Fruit fly (Drosophila melanogaster): ENCODE results near the gene CG42717.
A peak's percentile ranks its signal among the peaks of the same experiment; 100 is the strongest.

Gene CG42717

dm6 chr3L:16013198-16013982 lies 19.6 kb downstream of the CG42717 start (continued):
- TF ChIP-seq CG5180 (GFP tag; optimal IDR thresholded peaks at IDR 0.05) (no peak), Xrp1 (GFP tag; IDR thresholded peaks at IDR 0.05) (0 out of 2 replicates have a peak, but pooled peaks have one; percentile 13), Fer1 (GFP tag; optimal IDR thresholded peaks at IDR 0.05) (no peak), Hmr (GFP tag; optimal IDR thresholded peaks at IDR 0.05) (no peak), Vsx1 (GFP tag; optimal IDR thresholded peaks at IDR 0.05) (peak; percentile 25), phol (tag; optimal IDR thresholded peaks at IDR 0.05) (peak; percentile 43), cas (GFP tag; IDR thresholded peaks at IDR 0.05) (no peak), pnt (GFP tag; optimal IDR thresholded peaks at IDR 0.05) (no peak), CG7839 (tag; optimal IDR thresholded peaks at IDR 0.05) (peak; percentile 29), CG10654 (GFP tag; optimal IDR thresholded peaks at IDR 0.05) (no peak), gro (GFP tag; optimal IDR thresholded peaks at IDR 0.05) (peak; percentile 9), CG11504 (tag; optimal IDR thresholded peaks at IDR 0.05) (peak; percentile 68), D19A (tag; optimal IDR thresholded peaks at IDR 0.05) (peak; percentile 10), Dip2 (GFP tag; IDR thresholded peaks at IDR 0.05) (no peak), CG2712 (tag; optimal IDR thresholded peaks at IDR 0.05) (peak; percentile 70), ab (GFP tag; optimal IDR thresholded peaks at IDR 0.05) (no peak), CG7372 (GFP tag; IDR thresholded peaks at IDR 0.05) (no peak), CHES-1-like (GFP tag; optimal IDR thresholded peaks at IDR 0.05) (no peak), CG2199 (GFP tag; IDR thresholded peaks at IDR 0.05) (no peak), grau (tag; optimal IDR thresholded peaks at IDR 0.05) (peak; percentile 39)

- TF ChIP-seq Aef1 (GFP tag; IDR thresholded peaks at IDR 0.05) (no peak), gsb-n (tag; optimal IDR thresholded peaks at IDR 0.05) (peak; percentile 42), pros (GFP tag; optimal IDR thresholded peaks at IDR 0.05) (peak; percentile 12), prd (optimal IDR thresholded peaks at IDR 0.05) (no peak), prd (GFP tag; IDR thresholded peaks at IDR 0.05) (peak; percentile 63; the same call in 2 of the 3 replicates), zen (tag; optimal IDR thresholded peaks at IDR 0.05) (peak; percentile 95), seq (GFP tag; IDR thresholded peaks at IDR 0.05) (no peak), CG4707 (GFP tag; optimal IDR thresholded peaks at IDR 0.05) (peak; percentile 13), trem (tag; optimal IDR thresholded peaks at IDR 0.05) (no peak), kni (GFP tag; optimal IDR thresholded peaks at IDR 0.05) (peak; percentile 61), CG8290 (GFP tag; optimal IDR thresholded peaks at IDR 0.05) (peak; percentile 4), CG8290 (tag; optimal IDR thresholded peaks at IDR 0.05) (no peak), D (optimal IDR thresholded peaks at IDR 0.05) (peak; percentile 75), D (GFP tag; optimal IDR thresholded peaks at IDR 0.05) (no peak), Opbp (GFP tag; IDR thresholded peaks at IDR 0.05; ENCODE audit: partially characterized antibody) (0 out of 3 replicates have a peak, but pooled peaks have one; percentile 30), twi (tag; optimal IDR thresholded peaks at IDR 0.05) (peak; percentile 16), pan (optimal IDR thresholded peaks at IDR 0.05) (peak in 1 of 2 experiments; percentile 67), pan (GFP tag; optimal IDR thresholded peaks at IDR 0.05 in 1 of 2, IDR thresholded peaks at IDR 0.05 in 1 of 2) (peak in 1 of 2 experiments; percentile 35), CG2199 (GFP tag; IDR thresholded peaks at IDR 0.05) (peak; percentile 69; the same call in 1 of the 3 replicates)
These were observed 20.6 kb downstream of the CG42717 start for dm6 chr3L:16012315-16012950.

Data from whole organism, embryonic.